Worm (Caenorhabditis elegans) whole organism, mixed stage, embryonic: ENCODE results near the gene str-232.

Experiments
- blmp-1 ChIP-seq: fragments of 150-350 bp; optimal IDR thresholded peaks from 2 replicates; lab custom pipeline; 2014; ENCODE audit warnings: missing biosample characterization, missing genetic modification characterization
- ceh-39 ChIP-seq: fragments of 150-350 bp; optimal IDR thresholded peaks from 2 replicates; lab custom pipeline; 2014; ENCODE audit warnings: missing biosample characterization, missing genetic modification characterization
- ces-1 ChIP-seq: fragments of 150-350 bp; optimal IDR thresholded peaks from 2 replicates; lab custom pipeline; 2014; ENCODE audit warnings: missing biosample characterization, missing genetic modification reagents, missing genetic modification characterization
- nhr-237 ChIP-seq: fragments of 150-350 bp; optimal IDR thresholded peaks from 2 replicates; lab custom pipeline; 2014; ENCODE audit warnings: missing biosample characterization, missing genetic modification characterization
- sptf-1 ChIP-seq: sonication (generic microtip); optimal IDR thresholded peaks from 2 replicates; lab custom pipeline; 2017; ENCODE audit warnings: mild to moderate bottlenecking, missing genetic modification characterization, moderate library complexity, missing compliant biosample characterization
- unc-120 ChIP-seq: sonication (generic microtip); optimal IDR thresholded peaks from 2 replicates; lab custom pipeline; 2017; ENCODE audit warnings: missing genetic modification characterization, missing compliant biosample characterization; ENCODE audit not compliant: poor library complexity, severe bottlenecking
- unc-62 ChIP-seq: fragments of 150-350 bp; optimal IDR thresholded peaks from 2 replicates; lab custom pipeline; 2014; ENCODE audit warnings: missing biosample characterization, missing genetic modification reagents, missing genetic modification characterization

ce11 chrV:16002288-16002687, 13.3 kb downstream of the str-232 start, which contains the start of gene nhr-63:
- no peak for TF ChIP-seq unc-120 (tag; lab: Kevin White, UChicago)
- TF ChIP-seq blmp-1 = no peak
- no peak for TF ChIP-seq nhr-237 (tag; lab: Kevin White, UChicago)
- no peak for TF ChIP-seq sptf-1 (tag; lab: Kevin White, UChicago)
- no peak for TF ChIP-seq ceh-39 (tag; lab: Kevin White, UChicago)
- no peak for TF ChIP-seq unc-62 (GFP tag; lab: Kevin White, UChicago)
- no peak for TF ChIP-seq ces-1 (GFP tag; lab: Kevin White, UChicago)
